Worm (Caenorhabditis elegans) whole organism, early embryonic: ENCODE measurements around the gene nhr-53.

ENCODE experiments used
- flt-1 ChIP-seq: fragments of 200-800 bp; sonication (Bioruptor generic); IDR thresholded peaks from 2 replicates; pipeline ENCODE4 v1.3.6; 2022; ENCODE audit warnings: missing genetic modification characterization, missing compliant biosample characterization
- hmg-4 ChIP-seq: fragments of 200-800 bp; sonication (Bioruptor generic); optimal IDR thresholded peaks from 2 replicates; lab custom pipeline; 2018; ENCODE audit warnings: mild to moderate bottlenecking, missing genetic modification characterization, missing compliant biosample characterization
- hnd-1 ChIP-seq: sonication (generic microtip); optimal IDR thresholded peaks from 2 replicates; lab custom pipeline; 2016; ENCODE audit warnings: missing genetic modification characterization, missing compliant biosample characterization

- no peak for TF ChIP-seq hmg-4 (GFP tag; lab: Kevin White, UChicago)
- TF ChIP-seq hnd-1 (tag; lab: Kevin White, UChicago) = no peak
- TF ChIP-seq flt-1 (GFP tag; lab: Robert Waterston, UW) = no peak
Observed at ce11 chrV:15666718-15667117, 35.4 kb downstream of the nhr-53 start.
